Fruit fly (Drosophila melanogaster) Kc167 (cell line): ENCODE data around the gene Gs1.

Experiments
- Myc ChIP-seq: fragments of >200 bp; optimal IDR thresholded peaks from 2 replicates; lab custom pipeline; 2017; ENCODE audit warnings: missing external identifiers
- Sin3A ChIP-seq: fragments of >200 bp; optimal IDR thresholded peaks from 2 replicates; lab custom pipeline; 2018; ENCODE audit warnings: missing external identifiers
- h ChIP-seq: fragments of >200 bp; optimal IDR thresholded peaks from 3 replicates; lab custom pipeline; 2018; ENCODE audit warnings: missing external identifiers
- insv ChIP-seq: fragments of >200 bp; optimal IDR thresholded peaks from 3 replicates; lab custom pipeline; 2018; ENCODE audit warnings: missing external identifiers
- psq ChIP-seq: fragments of >200 bp; optimal IDR thresholded peaks from 2 replicates; lab custom pipeline; 2017; ENCODE audit warnings: missing external identifiers
- ttk ChIP-seq: sonication (Bioruptor generic); optimal IDR thresholded peaks from 2 replicates; lab custom pipeline; 2017; ENCODE audit warnings: missing external identifiers

Gs1 gene

DNA sequence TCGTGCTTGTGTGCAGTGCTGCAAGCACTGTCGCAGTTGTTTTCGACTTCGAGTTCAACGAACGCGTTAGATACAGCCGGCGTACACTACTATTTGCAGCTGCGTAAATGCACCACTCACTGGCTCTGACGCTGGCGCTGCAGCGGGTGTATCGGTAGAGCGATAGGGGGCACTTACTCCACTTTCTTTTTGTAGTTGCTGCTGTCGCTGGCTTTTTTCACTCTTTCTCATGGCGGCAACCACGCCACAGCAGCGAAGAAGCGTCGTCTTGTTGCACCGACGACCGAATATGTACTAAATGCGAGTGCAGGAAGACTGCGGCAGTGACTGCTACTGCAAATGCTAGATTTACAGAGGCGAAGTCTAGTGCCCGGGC is 10.4 kb upstream of the Gs1 start, which contains the start of gene CG4822:
Gene CG4822, minus strand, starts transcription at position 299 of the 376 bp plus-strand sequence.
- TF ChIP-seq Sin3A (lab: Kevin White, UChicago): no peak
- no peak for TF ChIP-seq h (lab: Kevin White, UChicago)

DNA sequence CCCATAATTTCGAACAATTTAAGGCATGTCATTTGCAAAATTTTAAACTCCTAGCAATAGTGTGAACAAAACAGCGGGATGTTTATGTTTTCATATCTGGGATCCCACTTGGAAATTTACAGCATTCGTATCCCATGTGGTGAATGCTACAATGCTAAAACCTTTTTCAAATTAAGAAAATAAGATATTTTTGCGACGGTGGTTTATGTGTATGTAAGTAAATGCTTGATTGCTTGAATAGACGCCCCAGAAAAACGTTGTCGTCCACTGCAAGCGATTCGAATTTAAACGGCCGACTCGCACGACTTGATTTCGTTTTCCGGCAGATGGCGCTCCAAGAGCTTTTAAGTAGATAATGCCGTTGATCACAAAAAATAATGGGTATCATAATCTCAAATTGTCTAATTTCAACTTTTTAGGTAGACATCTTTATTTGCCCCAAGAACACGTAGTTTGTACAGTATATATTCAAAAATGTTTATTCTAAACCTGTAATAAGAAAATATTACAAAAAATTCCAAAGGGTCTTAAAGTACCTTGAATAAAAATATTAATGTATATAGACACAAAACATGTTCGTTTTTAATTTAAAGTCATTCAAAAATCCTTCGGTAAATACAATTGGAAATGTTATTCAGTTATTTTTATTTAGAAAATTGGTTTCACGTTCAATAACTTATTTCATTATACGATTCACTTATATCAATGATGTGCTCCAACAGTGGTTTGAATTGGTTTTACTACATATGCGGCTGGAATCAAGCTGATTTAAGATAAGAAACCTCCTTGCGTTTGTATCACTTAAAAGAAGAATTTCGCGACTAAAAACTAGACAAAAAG is 9.5 kb upstream of the Gs1 start:
- TF ChIP-seq Myc (lab: Kevin White, UChicago): no peak
- TF ChIP-seq psq (lab: Kevin White, UChicago): no peak
- no peak for TF ChIP-seq ttk (lab: Kevin White, UChicago)
- TF ChIP-seq Sin3A (lab: Kevin White, UChicago): no peak
- TF ChIP-seq h (lab: Kevin White, UChicago): no peak
- no peak for TF ChIP-seq insv (lab: Kevin White, UChicago)

DNA sequence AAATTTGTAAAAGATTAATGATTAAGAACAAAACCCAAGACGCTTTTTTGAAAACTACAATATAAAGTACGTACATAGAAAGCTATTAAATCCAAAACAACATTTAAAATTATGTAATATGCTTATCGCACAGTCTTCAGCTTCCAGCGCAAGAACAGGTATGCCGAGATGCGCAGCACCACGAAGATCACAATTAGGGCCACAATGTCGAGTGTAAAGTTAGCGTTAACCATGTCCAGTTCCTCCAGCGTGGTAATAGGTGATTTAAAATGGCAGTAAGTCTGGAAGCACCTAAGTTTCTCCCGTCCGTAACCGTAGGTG is 8.9 kb upstream of the Gs1 start:
- TF ChIP-seq insv (lab: Kevin White, UChicago) (no peak), h (lab: Kevin White, UChicago) (no peak), Sin3A (lab: Kevin White, UChicago) (no peak), ttk (lab: Kevin White, UChicago) (no peak), psq (lab: Kevin White, UChicago) (no peak), Myc (lab: Kevin White, UChicago) (no peak)

DNA sequence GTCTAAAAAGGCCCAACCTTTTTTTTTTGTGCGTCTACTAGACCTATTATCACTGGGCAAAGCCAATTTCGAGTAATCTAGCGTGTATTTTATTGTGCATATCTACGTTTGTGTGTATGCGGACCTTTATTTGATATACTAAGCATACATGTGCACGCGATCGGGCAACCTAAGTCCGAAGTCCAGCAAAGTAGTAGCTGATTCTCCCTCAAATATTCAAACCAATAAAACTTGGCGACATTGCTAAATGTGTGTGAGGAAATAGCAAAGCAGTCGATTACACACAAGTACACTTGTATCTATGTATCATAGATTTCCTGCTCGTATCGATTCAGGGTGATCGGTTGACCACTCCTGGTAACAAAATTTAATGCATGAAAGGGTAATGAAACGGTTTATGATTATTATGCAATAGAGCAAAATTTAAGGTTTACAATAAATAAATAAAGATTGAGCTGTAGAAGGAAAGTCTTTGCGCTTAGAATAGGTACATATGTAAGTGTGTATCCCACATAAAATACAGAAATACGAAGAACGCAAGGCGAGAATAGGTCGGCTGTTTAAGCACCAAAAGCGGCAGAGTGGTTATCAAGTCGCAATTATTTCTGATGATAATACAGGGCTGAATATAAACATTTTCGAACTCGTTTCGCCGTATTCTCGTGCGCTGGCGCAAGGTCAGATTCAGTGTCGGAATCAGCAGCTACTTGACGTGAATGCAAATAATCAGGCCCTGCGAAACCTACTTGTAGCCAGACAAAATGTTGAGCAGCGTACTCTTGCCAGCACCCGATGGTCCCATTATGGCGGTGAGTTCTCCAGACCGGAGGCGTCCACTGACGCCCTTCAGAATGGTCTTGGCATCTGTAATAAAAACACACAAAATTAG is 6.3 kb upstream of the Gs1 start:
- TF ChIP-seq ttk (lab: Kevin White, UChicago) (no peak), insv (lab: Kevin White, UChicago) (no peak), h (lab: Kevin White, UChicago) (no peak), Sin3A (lab: Kevin White, UChicago) (no peak), psq (lab: Kevin White, UChicago) (no peak), Myc (lab: Kevin White, UChicago) (no peak)

DNA sequence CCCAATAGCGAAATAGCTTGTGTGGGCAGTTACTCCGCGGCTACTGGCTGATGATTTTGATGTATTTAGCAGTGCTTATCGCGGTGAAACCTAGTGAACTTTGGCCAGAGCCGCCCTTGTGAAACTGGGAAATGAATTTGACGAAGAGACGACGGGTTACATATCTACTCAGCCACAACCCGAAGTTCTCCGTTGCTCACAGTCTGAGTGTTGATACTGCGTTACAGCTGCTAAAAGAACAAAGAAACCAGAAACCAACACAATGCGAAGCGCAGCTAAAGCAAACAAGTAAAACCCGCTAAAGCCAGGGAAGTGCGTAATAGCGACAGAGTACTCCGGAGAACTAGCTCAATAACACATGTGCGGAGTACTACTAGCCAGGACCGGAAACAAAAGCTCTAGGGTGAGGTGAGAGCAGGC is 3.6 kb upstream of the Gs1 start:
- TF ChIP-seq insv (lab: Kevin White, UChicago): no peak
- no peak for TF ChIP-seq h (lab: Kevin White, UChicago)

DNA sequence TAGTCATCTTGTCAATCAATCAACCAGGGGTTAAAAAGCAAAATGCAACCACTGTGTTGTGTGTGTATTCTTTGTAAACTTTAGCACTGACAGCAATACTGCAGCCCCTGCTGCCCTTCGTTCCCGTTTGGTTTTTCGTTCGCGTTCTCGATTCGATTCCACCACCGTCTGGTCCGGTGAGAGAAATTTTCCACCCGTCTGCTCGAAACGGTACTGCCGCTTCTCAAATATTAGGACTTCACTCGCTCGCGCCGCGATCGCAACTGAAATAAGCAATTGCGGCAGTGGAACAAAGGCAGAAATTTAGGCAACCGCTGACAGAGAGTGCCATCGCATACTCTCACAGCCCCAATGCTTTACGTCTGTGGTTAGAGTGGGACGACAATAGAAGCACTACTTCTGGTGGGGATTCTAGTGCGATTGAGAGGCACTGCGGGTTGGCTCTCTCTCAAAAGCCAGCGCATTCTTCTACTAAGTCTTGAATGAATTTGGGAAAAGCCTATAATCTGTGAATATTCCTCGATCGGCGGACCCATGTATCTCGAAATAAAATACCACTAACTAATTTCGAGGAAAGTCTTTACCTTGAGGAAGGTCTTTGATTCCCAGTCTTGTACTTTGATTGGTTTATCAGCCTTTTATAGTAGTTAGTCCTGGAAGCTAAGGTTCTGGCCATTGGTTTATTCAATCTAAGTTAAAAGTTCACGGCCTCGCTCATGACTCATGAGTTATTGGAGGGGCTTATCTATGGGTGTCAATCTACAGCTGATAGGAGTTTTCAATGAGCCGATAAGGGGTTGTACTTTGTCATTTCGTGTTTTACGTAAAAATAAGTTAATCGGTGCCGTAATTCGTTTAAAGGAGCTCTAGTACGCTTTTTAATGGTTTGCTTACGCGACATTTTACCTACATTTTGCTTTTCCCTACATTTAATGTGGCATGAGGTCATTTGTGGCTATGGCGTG is 2.6 kb upstream of the Gs1 start:
- no peak for TF ChIP-seq psq (lab: Kevin White, UChicago)
- no peak for TF ChIP-seq insv (lab: Kevin White, UChicago)
- TF ChIP-seq Sin3A (lab: Kevin White, UChicago): no peak
- TF ChIP-seq h (lab: Kevin White, UChicago): no peak
- TF ChIP-seq ttk (lab: Kevin White, UChicago): no peak
- TF ChIP-seq Myc (lab: Kevin White, UChicago): no peak

DNA sequence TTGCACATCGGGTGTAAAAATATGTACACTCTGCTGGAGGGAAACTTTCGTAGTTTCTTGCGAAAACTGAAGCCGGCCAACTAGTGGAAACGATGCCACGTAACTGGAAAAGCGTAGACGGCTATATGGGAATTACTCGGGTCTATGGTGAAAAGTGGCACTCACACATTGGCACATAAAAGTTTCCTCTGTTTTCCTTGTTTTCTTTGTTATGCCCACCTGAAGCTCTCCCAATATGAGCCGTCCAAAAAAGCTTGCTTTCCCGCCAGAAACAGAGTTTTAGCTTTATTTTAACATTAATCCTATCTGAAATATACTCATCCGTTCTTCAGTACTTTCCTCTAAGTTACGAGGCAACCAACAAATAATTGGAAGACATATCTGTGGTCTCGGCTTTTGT is 1.2 kb upstream of the Gs1 start, which contains the start of gene CG3164:
Gene CG3164, minus strand, starts transcription at position 101 of the 400 bp plus-strand sequence.
- TF ChIP-seq h (lab: Kevin White, UChicago) (no peak), Sin3A (lab: Kevin White, UChicago) (no peak), psq (lab: Kevin White, UChicago) (no peak), insv (lab: Kevin White, UChicago) (no peak), Myc (lab: Kevin White, UChicago) (no peak), ttk (lab: Kevin White, UChicago) (no peak)

DNA sequence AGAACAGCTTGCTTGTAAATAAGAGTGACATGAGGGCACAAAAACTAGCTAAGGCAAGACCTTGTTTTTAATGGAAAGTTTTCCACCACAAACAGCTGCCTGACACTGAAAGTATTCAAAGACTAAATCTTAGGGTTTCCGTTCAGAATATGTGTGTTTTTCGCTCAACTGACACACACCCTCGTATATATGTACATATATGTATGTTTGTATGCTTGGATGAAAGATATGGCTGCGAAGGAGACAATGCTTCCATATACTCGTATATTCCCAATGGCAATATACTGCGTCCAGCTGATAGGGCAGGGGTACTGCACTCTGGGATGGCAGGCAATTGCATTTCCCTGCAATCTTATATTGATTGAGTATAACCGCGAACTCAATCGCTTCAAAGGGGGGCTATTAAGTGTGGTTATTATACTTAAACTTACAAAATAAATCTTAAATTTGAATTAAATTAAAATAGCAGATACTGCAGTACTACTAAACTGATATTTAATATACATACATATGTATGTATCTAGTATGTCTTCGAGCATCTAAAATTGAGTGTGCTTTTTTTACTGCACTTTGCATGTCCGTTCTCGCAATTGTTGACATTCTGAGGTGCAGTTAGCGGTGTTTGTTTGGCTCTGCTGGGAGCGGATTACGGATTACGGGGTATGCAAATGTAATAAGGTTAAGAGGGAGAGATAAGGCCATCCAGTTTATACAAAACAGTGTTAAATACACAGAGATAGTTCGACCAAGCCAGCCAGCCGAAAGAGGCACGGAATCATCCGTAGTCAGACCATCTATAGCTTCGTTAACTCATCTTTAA is 2.9 kb downstream of the Gs1 start:
- no peak for TF ChIP-seq insv (lab: Kevin White, UChicago)

DNA sequence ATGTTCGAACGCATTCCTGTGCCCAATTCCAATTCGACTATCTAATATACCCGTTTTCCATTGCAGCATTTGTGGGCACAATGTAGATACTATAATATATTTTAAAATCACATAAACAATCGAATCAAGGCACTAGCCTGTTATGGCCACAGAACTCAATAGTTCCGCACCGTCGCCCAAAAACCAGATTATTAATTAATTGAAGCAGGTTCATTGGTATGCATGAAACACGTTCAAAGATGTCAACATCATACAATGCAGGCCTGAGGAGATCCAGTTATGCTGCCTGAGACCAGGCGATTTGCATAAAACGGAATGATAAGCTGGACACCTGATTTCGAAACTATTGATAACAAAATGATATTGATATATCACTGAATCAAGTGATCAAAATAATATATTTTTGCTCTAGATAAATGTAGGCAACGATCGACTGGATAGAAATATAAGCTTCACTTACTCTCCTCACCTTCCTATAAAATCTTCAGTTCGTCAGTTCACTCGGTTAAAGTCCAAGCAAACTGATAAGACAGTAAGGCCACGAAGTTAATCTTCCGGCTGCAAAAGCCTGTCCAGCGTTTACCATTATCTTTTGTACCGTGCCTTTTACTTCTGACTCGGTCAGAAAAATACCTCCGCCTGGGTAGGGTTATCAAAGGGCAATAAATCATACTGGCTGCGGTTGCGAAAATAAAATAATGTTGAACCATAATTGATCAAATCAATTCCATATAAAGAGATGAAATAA is 3.7 kb downstream of the Gs1 start:
- TF ChIP-seq ttk (lab: Kevin White, UChicago) (no peak), insv (lab: Kevin White, UChicago) (no peak), psq (lab: Kevin White, UChicago) (no peak), Myc (lab: Kevin White, UChicago) (no peak), h (lab: Kevin White, UChicago) (no peak), Sin3A (lab: Kevin White, UChicago) (no peak)

DNA sequence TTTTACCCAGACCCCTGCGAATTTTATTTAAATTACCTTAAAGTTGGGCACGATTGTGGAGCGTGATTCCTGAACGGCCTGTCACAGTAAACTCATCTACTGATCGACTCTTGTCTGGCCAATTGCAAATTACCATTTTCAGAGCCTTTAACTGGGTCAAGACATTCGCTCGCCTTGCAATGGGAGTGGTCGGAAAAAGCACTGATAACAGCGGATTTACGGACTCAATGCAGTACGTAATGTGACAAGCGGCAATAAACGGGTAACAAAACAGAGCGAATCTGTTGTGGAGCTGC is 4.2 kb downstream of the Gs1 start:
- TF ChIP-seq psq (lab: Kevin White, UChicago) (no peak), h (lab: Kevin White, UChicago) (no peak), Myc (lab: Kevin White, UChicago) (no peak)
